Worm (Caenorhabditis elegans) whole organism, mixed stage, embryonic: ENCODE data around the gene Y7A5A.10.

Experiments
- blmp-1 ChIP-seq: fragments of 150-350 bp; optimal IDR thresholded peaks from 2 replicates; lab custom pipeline; 2014; ENCODE audit warnings: missing biosample characterization, missing genetic modification characterization
- ceh-39 ChIP-seq: fragments of 150-350 bp; optimal IDR thresholded peaks from 2 replicates; lab custom pipeline; 2014; ENCODE audit warnings: missing biosample characterization, missing genetic modification characterization
- ceh-43 ChIP-seq: fragments of 200-800 bp; sonication (Bioruptor generic); optimal IDR thresholded peaks from 2 replicates; lab custom pipeline; 2018; ENCODE audit warnings: mild to moderate bottlenecking, missing genetic modification characterization, moderate library complexity, missing compliant biosample characterization
- ceh-83 ChIP-seq: fragments of 200-800 bp; sonication (Bioruptor generic); optimal IDR thresholded peaks from 2 replicates; lab custom pipeline; 2018; ENCODE audit warnings: mild to moderate bottlenecking, missing genetic modification characterization, missing compliant biosample characterization
- ces-1 ChIP-seq: fragments of 150-350 bp; optimal IDR thresholded peaks from 2 replicates; lab custom pipeline; 2014; ENCODE audit warnings: missing biosample characterization, missing genetic modification reagents, missing genetic modification characterization
- cnd-1 ChIP-seq: fragments of 200-800 bp; sonication (Bioruptor generic); optimal IDR thresholded peaks from 2 replicates; lab custom pipeline; 2018; ENCODE audit warnings: mild to moderate bottlenecking, missing genetic modification characterization, missing compliant biosample characterization
- drap-1 ChIP-seq: fragments of 200-800 bp; sonication (Bioruptor generic); optimal IDR thresholded peaks from 3 replicates; lab custom pipeline; 2018; ENCODE audit warnings: mild to moderate bottlenecking, missing genetic modification characterization, missing compliant biosample characterization
- elt-1 ChIP-seq: sonication (generic microtip); optimal IDR thresholded peaks from 2 replicates; lab custom pipeline; 2017; ENCODE audit warnings: missing genetic modification characterization, mild to moderate bottlenecking, missing compliant biosample characterization, antibody characterized with exemption, moderate library complexity, borderline replicate concordance; ENCODE audit not compliant: insufficient read depth
- elt-3 ChIP-seq: fragments of 150-350 bp; optimal IDR thresholded peaks from 2 replicates; lab custom pipeline; 2014; ENCODE audit warnings: missing biosample characterization, missing genetic modification characterization
- flh-1 ChIP-seq: fragments of 200-800 bp; sonication (Bioruptor generic); optimal IDR thresholded peaks from 2 replicates; lab custom pipeline; 2018; ENCODE audit warnings: mild to moderate bottlenecking, missing genetic modification characterization, moderate library complexity, missing compliant biosample characterization
- ham-2 ChIP-seq: fragments of 200-800 bp; sonication (Bioruptor generic); optimal IDR thresholded peaks from 2 replicates; lab custom pipeline; 2018; ENCODE audit warnings: mild to moderate bottlenecking, missing genetic modification characterization, missing compliant biosample characterization
- hlh-1 ChIP-seq: fragments of 150-350 bp; optimal IDR thresholded peaks from 2 replicates; lab custom pipeline; 2014; ENCODE audit warnings: missing biosample characterization, missing genetic modification reagents, missing genetic modification characterization
- lin-13 ChIP-seq: fragments of 150-350 bp; optimal IDR thresholded peaks from 2 replicates; lab custom pipeline; 2014; ENCODE audit warnings: missing biosample characterization, missing genetic modification characterization
- lin-32 ChIP-seq: fragments of 200-800 bp; sonication (Bioruptor generic); optimal IDR thresholded peaks from 2 replicates; lab custom pipeline; 2018; ENCODE audit warnings: mild to moderate bottlenecking, missing genetic modification characterization, missing compliant biosample characterization
- lsy-2 ChIP-seq: fragments of 150-350 bp; optimal IDR thresholded peaks from 2 replicates; lab custom pipeline; 2014; ENCODE audit warnings: missing biosample characterization, missing genetic modification characterization
- mab-5 ChIP-seq: fragments of 150-350 bp; optimal IDR thresholded peaks from 2 replicates; lab custom pipeline; 2014; ENCODE audit warnings: missing biosample characterization, missing genetic modification characterization
- mep-1 ChIP-seq: fragments of 150-350 bp; optimal IDR thresholded peaks from 2 replicates; lab custom pipeline; 2017; ENCODE audit warnings: missing biosample characterization, missing genetic modification reagents, missing genetic modification characterization, inconsistent platforms
- mls-2 ChIP-seq: sonication (generic microtip); optimal IDR thresholded peaks from 2 replicates; lab custom pipeline; 2016; ENCODE audit warnings: mild to moderate bottlenecking, missing genetic modification characterization, moderate library complexity, missing compliant biosample characterization
- nhr-12 ChIP-seq: fragments of 150-350 bp; optimal IDR thresholded peaks from 2 replicates; lab custom pipeline; 2014; ENCODE audit warnings: missing biosample characterization, missing genetic modification characterization
- nhr-2 ChIP-seq: fragments of 150-350 bp; optimal IDR thresholded peaks from 2 replicates; lab custom pipeline; 2014; ENCODE audit warnings: missing biosample characterization, missing genetic modification characterization
- nhr-28 ChIP-seq: fragments of 150-350 bp; optimal IDR thresholded peaks from 2 replicates; lab custom pipeline; 2014; ENCODE audit warnings: missing biosample characterization, missing genetic modification characterization
- nhr-76 ChIP-seq: sonication (generic microtip); optimal IDR thresholded peaks from 2 replicates; lab custom pipeline; 2017; ENCODE audit warnings: missing biosample characterization, missing genetic modification characterization
- pha-4 ChIP-seq: fragments of 150-350 bp; optimal IDR thresholded peaks from 2 replicates; lab custom pipeline; 2018; ENCODE audit warnings: missing biosample characterization, missing genetic modification reagents, missing genetic modification characterization
- sem-2 ChIP-seq: fragments of 200-800 bp; sonication (Bioruptor generic); optimal IDR thresholded peaks from 2 replicates; lab custom pipeline; 2018; ENCODE audit warnings: mild to moderate bottlenecking, missing genetic modification characterization, missing compliant biosample characterization
- snpc-4 ChIP-seq: fragments of 150-350 bp; optimal IDR thresholded peaks from 2 replicates; lab custom pipeline; 2014; ENCODE audit warnings: missing biosample characterization, missing genetic modification characterization
- sptf-1 ChIP-seq: sonication (generic microtip); optimal IDR thresholded peaks from 2 replicates; lab custom pipeline; 2017; ENCODE audit warnings: mild to moderate bottlenecking, missing genetic modification characterization, moderate library complexity, missing compliant biosample characterization
- tbx-8 ChIP-seq: fragments of 200-800 bp; sonication (Bioruptor generic); optimal IDR thresholded peaks from 2 replicates; lab custom pipeline; 2018; ENCODE audit warnings: mild to moderate bottlenecking, missing genetic modification characterization, moderate library complexity, missing compliant biosample characterization
- unc-120 ChIP-seq: sonication (generic microtip); optimal IDR thresholded peaks from 2 replicates; lab custom pipeline; 2017; ENCODE audit warnings: missing genetic modification characterization, missing compliant biosample characterization; ENCODE audit not compliant: poor library complexity, severe bottlenecking
- unc-39 ChIP-seq: fragments of 150-350 bp; optimal IDR thresholded peaks from 2 replicates; lab custom pipeline; 2014; ENCODE audit warnings: missing biosample characterization, missing genetic modification characterization
- zip-8 ChIP-seq: fragments of 150-350 bp; optimal IDR thresholded peaks from 2 replicates; lab custom pipeline; 2014; ENCODE audit warnings: missing biosample characterization, missing genetic modification characterization

The Y7A5A.10 gene

DNA sequence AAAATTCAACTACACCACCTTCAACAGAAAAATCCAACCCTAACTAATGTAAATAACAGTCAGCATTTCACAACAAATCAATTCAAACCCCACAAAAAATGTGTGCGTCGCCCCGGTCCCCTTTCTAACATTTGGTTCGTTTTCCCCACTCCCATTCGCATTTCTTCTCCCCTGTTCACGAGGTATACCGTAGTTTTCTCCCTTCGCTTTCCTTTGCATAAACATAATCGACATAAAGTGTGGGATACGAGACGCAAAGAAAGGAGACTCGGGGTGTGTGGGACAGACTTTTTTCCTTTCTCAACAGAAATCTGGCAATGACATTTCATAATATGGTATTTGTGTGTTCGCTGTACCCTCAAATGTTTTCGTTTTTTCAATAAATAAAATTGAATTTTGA lies 16.5 kb upstream of the Y7A5A.10 start:
- no peak for TF ChIP-seq mls-2 (tag; lab: Kevin White, UChicago)
- TF ChIP-seq, all 35 proteins: peak for 0

- TF ChIP-seq ceh-39 (tag; lab: Kevin White, UChicago): no peak
- no peak for TF ChIP-seq elt-1 (tag; lab: Kevin White, UChicago)
- TF ChIP-seq mep-1 (tag; lab: Kevin White, UChicago): no peak
- no peak for TF ChIP-seq snpc-4
- no peak for TF ChIP-seq blmp-1 (tag; lab: Kevin White, UChicago)
- TF ChIP-seq nhr-12: no peak
- no peak for TF ChIP-seq unc-39 (tag; lab: Kevin White, UChicago)
- no peak for TF ChIP-seq nhr-76 (tag; lab: Kevin White, UChicago)
- TF ChIP-seq sem-2 (GFP tag; lab: Kevin White, UChicago): no peak
- no peak for TF ChIP-seq lin-13 (tag; lab: Kevin White, UChicago)
- no peak for TF ChIP-seq elt-3 (tag; lab: Kevin White, UChicago)
- TF ChIP-seq ham-2: no peak
These were observed 9.2 kb upstream of the Y7A5A.10 start, which contains the start of gene Y7A5A.7 for ce11 chrX:15804072-15804471. TSS of gene Y7A5A.7 (minus strand) at chrX:15804172.

- TF ChIP-seq cnd-1 (tag; lab: Kevin White, UChicago): no peak
- TF ChIP-seq mls-2 (tag; lab: Kevin White, UChicago): no peak
- TF ChIP-seq drap-1 (GFP tag; lab: Kevin White, UChicago): no peak
- TF ChIP-seq mab-5: no peak
- no peak for TF ChIP-seq ceh-83 (GFP tag; lab: Kevin White, UChicago)
- TF ChIP-seq lin-13 (tag; lab: Kevin White, UChicago): no peak
- TF ChIP-seq lin-32 (GFP tag; lab: Kevin White, UChicago): no peak
- TF ChIP-seq, all 35 proteins: peak for 0
These were observed 7.0 kb upstream of the Y7A5A.10 start for ce11 chrX:15801827-15802226.

DNA sequence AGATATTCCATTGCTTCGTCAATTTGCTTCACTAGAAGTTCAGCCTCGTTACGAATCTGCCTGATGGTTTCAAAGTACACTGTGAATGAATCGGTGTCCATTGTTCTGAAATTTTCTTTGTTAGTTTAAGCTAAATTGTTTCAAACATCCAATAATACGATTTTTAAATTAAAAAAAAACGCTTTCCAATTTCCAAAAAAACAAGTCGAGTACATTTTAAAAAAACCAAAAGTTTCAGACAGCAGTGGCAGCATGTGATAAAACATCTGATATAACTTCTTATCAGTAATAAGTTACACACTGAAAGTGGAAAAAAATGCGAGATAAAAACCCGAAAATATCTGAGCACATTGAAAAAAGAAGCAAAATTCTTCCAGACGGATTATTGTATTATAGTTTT lies 4.7 kb upstream of the Y7A5A.10 start, which contains the start of gene Y7A5A.6:
Gene Y7A5A.6 (minus strand): TSS at position 101 of the 400 bp plus-strand sequence.
- TF ChIP-seq unc-120 (no peak), cnd-1 (tag; lab: Kevin White, UChicago) (no peak), pha-4 (tag; lab: Kevin White, UChicago) (no peak), lin-13 (tag; lab: Kevin White, UChicago) (no peak), sptf-1 (tag; lab: Kevin White, UChicago) (no peak), nhr-28 (tag; lab: Kevin White, UChicago) (no peak), nhr-2 (tag; lab: Kevin White, UChicago) (no peak), mab-5 (no peak)

ce11 chrX:15796633-15797032 lies 1.8 kb upstream of the Y7A5A.10 start:
- TF ChIP-seq elt-3 (tag; lab: Kevin White, UChicago) (no peak), pha-4 (tag; lab: Kevin White, UChicago) (no peak), flh-1 (GFP tag; lab: Kevin White, UChicago) (no peak), ham-2 (no peak), drap-1 (GFP tag; lab: Kevin White, UChicago) (no peak), hlh-1 (tag; lab: Kevin White, UChicago) (no peak), zip-8 (tag; lab: Kevin White, UChicago) (no peak), lsy-2 (no peak), snpc-4 (no peak), mls-2 (tag; lab: Kevin White, UChicago) (no peak), nhr-2 (tag; lab: Kevin White, UChicago) (no peak), tbx-8 (GFP tag; lab: Kevin White, UChicago) (no peak), ceh-43 (GFP tag; lab: Kevin White, UChicago) (no peak), ceh-83 (GFP tag; lab: Kevin White, UChicago) (no peak), ceh-39 (tag; lab: Kevin White, UChicago) (no peak), mab-5 (no peak), elt-1 (tag; lab: Kevin White, UChicago) (no peak), blmp-1 (tag; lab: Kevin White, UChicago) (no peak), sptf-1 (tag; lab: Kevin White, UChicago) (no peak), ces-1 (no peak)
